Worm (Caenorhabditis elegans): ENCODE measurements around the gene Y54G2A.13.

ce11 chrIV:2773382-2773979, 46.1 kb downstream of the Y54G2A.13 start:
- no peak for TF ChIP-seq zag-1 (tag; optimal IDR thresholded peaks at IDR 0.05)
- TF ChIP-seq lsy-2 (tag; optimal IDR thresholded peaks at IDR 0.05) = peak in 1 of 2 experiments; percentile 29
- TF ChIP-seq elt-1 (tag; optimal IDR thresholded peaks at IDR 0.05) = no peak
- TF ChIP-seq egl-27 (tag; optimal IDR thresholded peaks at IDR 0.05) = no peak
- TF ChIP-seq elt-3 (tag; optimal IDR thresholded peaks at IDR 0.05) = no peak
- TF ChIP-seq nhr-77 (tag; optimal IDR thresholded peaks at IDR 0.05) = no peak
- no peak for TF ChIP-seq ceh-82 (tag; optimal IDR thresholded peaks at IDR 0.05)
- TF ChIP-seq mbf-1 (tag; optimal IDR thresholded peaks at IDR 0.05) = no peak
- TF ChIP-seq alr-1 (tag; optimal IDR thresholded peaks at IDR 0.05) = no peak
- TF ChIP-seq nhr-237 (tag; optimal IDR thresholded peaks at IDR 0.05) = no peak
- TF ChIP-seq skn-1 (tag; optimal IDR thresholded peaks at IDR 0.05) = no peak
- TF ChIP-seq blmp-1 (tag; optimal IDR thresholded peaks at IDR 0.05; ENCODE audit: insufficient read depth) = no peak
- TF ChIP-seq nhr-23 (tag; optimal IDR thresholded peaks at IDR 0.05) = no peak

All from whole organism, L2 larva.